Fruit fly (Drosophila melanogaster): ENCODE data around the gene Cox10.

The Cox10 gene

dm6 chr2L:10331066-10331847 lies at the start of gene Cox10, which contains the start of gene Schip1 (continued):
- TF ChIP-seq CG9797 (GFP tag; optimal IDR thresholded peaks at IDR 0.05) (peak; percentile 14), pfk (GFP tag; optimal IDR thresholded peaks at IDR 0.05) (no peak), Pdp1 (GFP tag; optimal IDR thresholded peaks at IDR 0.05) (peak in 1 of 2 experiments; percentile 99), CG8924 (tag; optimal IDR thresholded peaks at IDR 0.05) (peak; percentile 70), CG17359 (tag; optimal IDR thresholded peaks at IDR 0.05) (peak; percentile 12), YL-1 (GFP tag; optimal IDR thresholded peaks at IDR 0.05) (peak; percentile 24), CG32772 (GFP tag; IDR thresholded peaks at IDR 0.05) (no peak), tx (GFP tag; optimal IDR thresholded peaks at IDR 0.05) (no peak), E2f2 (GFP tag; IDR thresholded peaks at IDR 0.05) (peak; percentile 45; the same call in 1 of the 2 replicates), CG10979 (tag; optimal IDR thresholded peaks at IDR 0.05) (peak; percentile 20), trem (tag; optimal IDR thresholded peaks at IDR 0.05) (peak; percentile 52), unpg (GFP tag; optimal IDR thresholded peaks at IDR 0.05) (peak; percentile 44), HmgZ (tag; optimal IDR thresholded peaks at IDR 0.05) (peak; percentile 19), CG6683 (GFP tag; optimal IDR thresholded peaks at IDR 0.05) (no peak), en (GFP tag; optimal IDR thresholded peaks at IDR 0.05) (no peak), CG8388 (GFP tag; optimal IDR thresholded peaks at IDR 0.05) (peak; percentile 27), Nf-YB (GFP tag; optimal IDR thresholded peaks at IDR 0.05) (peak; percentile 6), CG17829 (tag; optimal IDR thresholded peaks at IDR 0.05) (peak; percentile 49), CG1603 (tag; optimal IDR thresholded peaks at IDR 0.05) (peak; percentile 10), CG14710 (tag; optimal IDR thresholded peaks at IDR 0.05) (peak; percentile 46)

DNA sequence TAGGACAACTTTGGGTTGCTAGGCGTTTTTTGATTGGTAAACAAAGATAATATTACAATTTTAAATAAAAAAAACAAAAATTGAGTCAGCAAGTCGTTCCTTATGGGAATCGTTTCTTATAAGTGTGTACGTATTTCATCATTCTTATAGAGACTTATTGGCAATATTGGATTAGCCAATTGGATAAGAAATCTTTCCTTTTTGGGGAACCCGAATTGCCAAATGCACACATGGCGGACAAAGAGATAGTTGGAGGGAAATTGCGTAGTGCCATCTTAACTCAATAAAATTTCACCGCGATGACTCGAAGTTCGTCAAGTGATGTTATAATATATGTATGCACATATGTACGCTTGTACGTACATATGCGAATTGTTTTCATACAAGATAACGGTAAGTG lies 40.0 kb upstream of the Cox10 start:
- TF ChIP-seq vnd (GFP tag; IDR thresholded peaks at IDR 0.05; ENCODE audit: partially characterized antibody) (no peak), Gug (GFP tag; IDR thresholded peaks at IDR 0.05) (no peak), insv (GFP tag; optimal IDR thresholded peaks at IDR 0.05) (peak in 1 of 2 experiments; percentile 94), Dp (GFP tag; optimal IDR thresholded peaks at IDR 0.05) (no peak), Elba2 (GFP tag; optimal IDR thresholded peaks at IDR 0.05) (peak; percentile 100), PHDP (tag; optimal IDR thresholded peaks at IDR 0.05) (no peak), mld (GFP tag; IDR thresholded peaks at IDR 0.05; ENCODE audit: partially characterized antibody) (no peak)

DNA sequence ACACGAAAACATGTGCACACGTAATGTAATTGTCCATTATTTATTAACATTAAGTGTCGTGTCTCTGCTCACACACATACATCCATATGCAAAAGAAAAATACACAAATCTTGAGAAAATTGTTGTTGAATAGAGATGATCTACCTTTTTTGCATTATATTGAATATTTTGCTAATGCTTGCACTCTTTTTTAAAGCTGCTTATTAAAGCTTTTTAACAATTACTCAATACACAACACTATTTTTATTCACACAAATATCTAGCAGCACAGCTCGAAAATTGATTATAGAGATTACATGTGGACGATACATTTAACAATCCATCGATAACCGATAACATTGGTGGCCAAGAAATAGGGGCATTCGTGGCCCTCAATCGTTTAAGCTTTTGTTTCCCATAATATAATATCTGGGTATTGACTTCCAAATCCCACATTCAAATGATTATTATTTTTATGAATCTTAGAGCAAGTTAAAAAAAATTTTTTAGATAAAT lies 39.2 kb upstream of the Cox10 start, which contains the start of gene Ufd4:
Ufd4 (minus strand) TSS at position 300 of the 495 bp plus-strand sequence.
- peak; percentile 50 for TF ChIP-seq Ets97D (GFP tag; optimal IDR thresholded peaks at IDR 0.05)
- no peak; the same call in 1 of the 2 replicates for TF ChIP-seq hbn (GFP tag; IDR thresholded peaks at IDR 0.05; ENCODE audit: partially characterized antibody)
- 0 out of 3 replicates have a peak, but pooled peaks have one; percentile 36 for TF ChIP-seq Doc3 (GFP tag; IDR thresholded peaks at IDR 0.05; ENCODE audit: partially characterized antibody)
- TF ChIP-seq NC2β (GFP tag; optimal IDR thresholded peaks at IDR 0.05): peak; percentile 66
- peak; percentile 36; the same call in 1 of the 2 replicates for TF ChIP-seq sob (GFP tag; IDR thresholded peaks at IDR 0.05)
- TF ChIP-seq Med (GFP tag): peak; percentile 95
- TF ChIP-seq MBD-R2 (GFP tag; IDR thresholded peaks at IDR 0.05): peak; percentile 45; the same call in 1 of the 2 replicates
- TF ChIP-seq fru (optimal IDR thresholded peaks at IDR 0.05): no peak
- TF ChIP-seq Dad (GFP tag; optimal IDR thresholded peaks at IDR 0.05): peak; percentile 54
- peak; percentile 8 for TF ChIP-seq pnt (GFP tag; optimal IDR thresholded peaks at IDR 0.05)
- no peak for TF ChIP-seq CG15073 (GFP tag; optimal IDR thresholded peaks at IDR 0.05)
- no peak for TF ChIP-seq H15 (GFP tag; IDR thresholded peaks at IDR 0.05)
- peak; percentile 56 for TF ChIP-seq CG1647 (GFP tag; optimal IDR thresholded peaks at IDR 0.05)
- peak; percentile 25; the same call in 1 of the 2 replicates for TF ChIP-seq rib (GFP tag; IDR thresholded peaks at IDR 0.05)
- TF ChIP-seq seq (GFP tag; IDR thresholded peaks at IDR 0.05): no peak
- peak; percentile 46 for TF ChIP-seq CG1233 (GFP tag; optimal IDR thresholded peaks at IDR 0.05)
- peak in 1 of 3 experiments; percentile 66 for TF ChIP-seq lola (GFP tag; optimal IDR thresholded peaks at IDR 0.05)
- no peak; the same call in 2 of the 3 replicates for TF ChIP-seq Opbp (GFP tag; IDR thresholded peaks at IDR 0.05; ENCODE audit: partially characterized antibody)
- TF ChIP-seq E2f1 (GFP tag; IDR thresholded peaks at IDR 0.05): peak; percentile 64; the same call in 1 of the 2 replicates
- peak; percentile 52; the same call in 1 of the 2 replicates for TF ChIP-seq CG4360 (GFP tag; IDR thresholded peaks at IDR 0.05)

Data from whole organism, embryonic.